Fruit fly (Drosophila melanogaster) S2 (cell line): ENCODE measurements around the gene CG1824.

Experiments
- CG8478 ChIP-seq: fragments of >200 bp; optimal IDR thresholded peaks from 2 replicates; lab custom pipeline; 2018
- CTCF ChIP-seq, 2 experiments: fragments of >200 bp; optimal IDR thresholded peaks; 2 replicates each; lab custom pipeline; 2018

CG1824 gene

DNA sequence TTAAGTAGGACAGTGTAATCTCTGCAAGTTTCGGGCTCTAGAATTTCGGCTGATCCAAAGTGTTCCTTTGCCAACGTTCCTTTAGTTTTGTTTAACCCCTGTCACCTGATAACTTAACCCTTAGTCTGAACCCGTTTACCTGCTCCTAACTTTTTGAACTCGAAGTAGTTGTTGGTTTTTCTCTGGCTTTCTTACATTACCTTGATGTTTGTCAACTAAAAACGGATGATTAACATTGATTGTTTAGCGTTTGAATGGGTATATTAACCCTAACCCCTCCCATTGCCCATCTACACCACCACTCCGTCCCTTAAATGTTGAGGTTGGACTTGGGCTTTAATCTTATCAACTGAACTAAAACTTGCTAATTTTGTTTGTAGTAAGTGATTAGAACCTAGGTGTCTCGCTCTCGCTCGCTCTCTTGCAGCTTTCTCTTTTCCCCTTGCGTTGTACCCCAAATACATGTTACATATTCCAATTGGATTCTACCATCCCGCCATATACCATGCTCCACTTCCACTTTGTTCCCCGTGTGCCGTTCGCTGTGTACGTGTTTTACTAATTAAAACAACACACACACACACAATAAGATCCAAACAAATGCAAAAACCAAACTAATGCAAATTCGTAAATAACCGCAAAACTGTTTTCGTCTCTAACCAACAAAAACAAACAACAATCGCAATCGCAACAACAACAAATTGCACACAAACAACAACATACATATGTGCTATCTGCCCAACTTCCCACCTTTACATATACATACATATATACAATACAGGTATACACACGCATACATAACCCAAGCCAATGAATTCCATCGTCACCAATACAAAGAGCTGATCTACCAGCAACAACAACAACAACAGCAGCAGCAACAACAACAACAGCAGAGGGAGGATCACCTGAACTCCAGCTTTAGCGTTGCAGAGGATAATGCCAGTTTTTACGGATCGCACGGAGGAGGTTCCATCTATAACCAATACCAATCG is 5.7 kb upstream of the CG1824 start:
- TF ChIP-seq CTCF (optimal IDR thresholded peaks at IDR 0.05; lab: Kevin White, UChicago) (no peak), CG8478 (lab: Kevin White, UChicago) (no peak)

DNA sequence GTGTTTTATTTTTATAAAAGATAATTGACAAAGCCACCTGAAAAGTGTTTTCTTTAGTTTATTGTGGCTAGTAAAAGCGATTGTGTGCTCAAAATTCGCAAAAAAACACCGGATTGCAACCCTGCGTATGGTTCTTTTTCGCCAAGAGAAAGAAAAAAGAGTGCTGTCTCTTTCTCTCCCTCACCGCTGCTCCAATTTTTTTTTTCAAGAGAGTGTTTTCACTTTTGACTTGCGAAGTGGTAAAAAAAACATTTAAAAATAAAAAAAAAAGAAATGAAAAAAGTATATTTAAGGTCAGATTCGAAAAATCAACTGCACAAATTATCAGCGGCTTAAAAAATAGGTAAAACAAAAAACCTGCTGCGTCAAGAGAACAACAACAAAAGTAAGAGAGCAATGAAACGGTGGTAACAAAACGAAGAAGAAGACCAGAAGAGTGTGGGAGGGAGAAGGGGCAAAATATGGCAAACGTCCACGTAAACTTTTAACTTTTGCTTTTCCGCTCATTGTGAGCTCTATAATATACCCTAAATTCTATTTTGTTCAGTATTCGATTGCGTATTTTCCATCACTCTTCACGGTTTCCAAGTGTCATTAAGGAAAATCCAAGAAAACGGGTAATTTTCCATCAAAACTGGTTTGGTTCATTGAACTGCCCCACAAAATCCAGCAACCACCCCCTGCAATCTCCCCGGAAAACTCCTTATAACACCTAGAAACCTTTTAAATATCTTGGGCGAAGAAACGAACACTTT is 1.1 kb upstream of the CG1824 start:
- TF ChIP-seq CG8478 (lab: Kevin White, UChicago): no peak
- TF ChIP-seq CTCF (optimal IDR thresholded peaks at IDR 0.05; lab: Kevin White, UChicago): no peak

DNA sequence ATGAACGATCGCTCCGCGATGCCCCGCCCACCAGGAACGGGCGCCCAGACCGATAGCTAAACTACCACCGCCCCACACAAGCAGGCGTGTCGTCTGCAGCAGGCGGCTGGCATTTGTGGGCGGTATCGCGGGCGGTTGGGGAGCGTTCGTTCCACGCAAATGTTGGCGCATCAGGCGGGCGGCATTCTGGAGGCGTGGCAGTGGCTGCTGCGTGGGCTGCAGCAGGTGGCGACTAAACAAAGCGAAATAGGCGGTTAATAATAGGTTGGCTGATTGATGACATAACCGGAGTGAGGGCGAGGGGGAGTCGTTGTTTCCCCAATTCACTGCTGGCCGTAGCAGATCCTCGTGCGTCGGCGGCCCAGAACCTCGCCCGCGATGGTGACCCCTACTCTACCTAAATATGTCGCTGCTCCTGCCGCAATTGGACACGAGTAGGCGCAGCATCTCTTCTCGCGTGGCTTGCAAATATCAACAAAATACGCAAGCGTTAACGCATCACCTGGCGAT is 269 bp downstream of the CG1824 start:
- no peak for TF ChIP-seq CTCF (optimal IDR thresholded peaks at IDR 0.05; lab: Kevin White, UChicago)
- no peak for TF ChIP-seq CG8478 (lab: Kevin White, UChicago)

DNA sequence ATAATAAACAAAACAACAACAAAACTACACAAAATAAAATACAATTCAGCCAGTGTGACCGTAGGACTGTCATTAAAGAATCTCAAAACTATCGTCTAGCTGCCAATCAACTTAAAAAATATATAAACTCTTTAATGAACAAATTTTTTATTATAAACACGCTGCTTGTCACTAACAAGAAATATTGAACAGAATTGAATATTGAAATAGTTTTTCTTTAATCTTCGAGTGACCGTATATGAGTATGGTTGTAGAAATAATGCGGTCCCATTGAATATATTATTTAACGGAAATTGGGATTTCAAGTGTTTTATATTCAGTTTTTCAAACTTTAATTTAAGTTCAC is 3.3 kb downstream of the CG1824 start, which contains the start of gene LIMK1:
TSS of gene LIMK1 (minus strand) at position 73 of the 346 bp plus-strand sequence.
- no peak for TF ChIP-seq CG8478 (lab: Kevin White, UChicago)
- no peak for TF ChIP-seq CTCF (optimal IDR thresholded peaks at IDR 0.05; lab: Kevin White, UChicago)

DNA sequence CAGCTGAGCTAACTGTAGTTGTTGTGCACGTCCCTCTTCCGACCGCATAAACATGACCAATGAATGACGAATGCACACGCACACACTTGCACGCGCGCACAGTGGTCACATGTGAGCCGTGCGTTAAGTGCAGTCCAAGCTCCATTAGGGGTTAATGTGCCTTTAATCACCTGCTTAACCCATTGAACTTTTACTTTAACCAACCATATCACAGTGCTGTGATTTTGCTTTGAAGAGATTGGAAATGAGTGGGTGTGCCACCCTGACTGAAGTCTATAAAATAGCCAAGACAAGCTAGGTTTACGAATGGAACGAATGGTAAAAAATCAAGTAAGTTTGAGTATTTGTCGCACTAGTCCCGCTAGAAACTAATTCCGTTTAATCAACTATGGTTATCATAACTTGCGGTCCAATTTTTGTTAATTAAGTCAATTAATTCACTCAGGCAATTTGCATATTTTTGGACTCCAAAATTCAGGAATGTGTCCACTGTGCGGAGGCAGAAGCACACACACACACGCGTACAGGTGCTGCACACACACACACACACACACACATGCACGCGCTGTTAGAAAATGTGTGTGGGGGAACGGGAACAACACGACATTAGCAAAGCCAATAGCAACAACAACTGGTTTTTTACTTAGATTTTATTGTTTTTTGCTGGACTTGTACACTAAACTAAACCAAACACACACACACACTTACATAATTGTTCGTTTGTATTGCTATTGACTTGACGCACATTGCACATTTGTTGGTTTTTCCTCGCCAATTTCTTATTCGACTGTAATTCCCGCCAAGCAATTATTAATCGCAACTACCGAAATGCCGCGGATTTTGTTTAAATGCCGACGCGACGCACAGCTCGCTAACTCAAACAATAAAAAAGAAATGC is 4.0 kb downstream of the CG1824 start:
- TF ChIP-seq CG8478 (lab: Kevin White, UChicago): no peak

DNA sequence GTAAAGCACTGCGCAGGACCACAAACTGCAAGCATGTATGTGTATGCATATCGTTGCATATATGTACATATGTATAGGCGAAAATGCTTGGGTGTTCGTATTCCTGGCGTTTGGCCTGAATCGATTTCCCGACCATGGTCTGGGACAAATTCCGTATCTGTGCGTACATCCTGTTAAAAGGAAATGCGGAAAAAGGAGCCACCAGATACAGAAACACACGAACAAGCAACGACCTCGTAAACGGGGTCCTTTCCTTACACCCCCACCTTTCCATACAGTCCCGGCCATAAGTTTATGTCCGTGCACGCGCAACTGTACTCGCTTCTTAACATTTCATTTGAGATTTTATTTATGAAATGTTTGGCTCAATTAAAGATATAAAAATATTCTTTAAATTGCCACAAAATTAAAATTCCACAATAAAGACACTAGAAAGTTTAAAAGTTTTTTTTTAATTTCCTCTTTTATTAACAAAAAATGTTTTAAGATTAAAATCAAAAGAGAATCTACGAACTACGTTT is 11.5 kb downstream of the CG1824 start:
- TF ChIP-seq CTCF (optimal IDR thresholded peaks at IDR 0.05; lab: Kevin White, UChicago): no peak
- no peak for TF ChIP-seq CG8478 (lab: Kevin White, UChicago)

DNA sequence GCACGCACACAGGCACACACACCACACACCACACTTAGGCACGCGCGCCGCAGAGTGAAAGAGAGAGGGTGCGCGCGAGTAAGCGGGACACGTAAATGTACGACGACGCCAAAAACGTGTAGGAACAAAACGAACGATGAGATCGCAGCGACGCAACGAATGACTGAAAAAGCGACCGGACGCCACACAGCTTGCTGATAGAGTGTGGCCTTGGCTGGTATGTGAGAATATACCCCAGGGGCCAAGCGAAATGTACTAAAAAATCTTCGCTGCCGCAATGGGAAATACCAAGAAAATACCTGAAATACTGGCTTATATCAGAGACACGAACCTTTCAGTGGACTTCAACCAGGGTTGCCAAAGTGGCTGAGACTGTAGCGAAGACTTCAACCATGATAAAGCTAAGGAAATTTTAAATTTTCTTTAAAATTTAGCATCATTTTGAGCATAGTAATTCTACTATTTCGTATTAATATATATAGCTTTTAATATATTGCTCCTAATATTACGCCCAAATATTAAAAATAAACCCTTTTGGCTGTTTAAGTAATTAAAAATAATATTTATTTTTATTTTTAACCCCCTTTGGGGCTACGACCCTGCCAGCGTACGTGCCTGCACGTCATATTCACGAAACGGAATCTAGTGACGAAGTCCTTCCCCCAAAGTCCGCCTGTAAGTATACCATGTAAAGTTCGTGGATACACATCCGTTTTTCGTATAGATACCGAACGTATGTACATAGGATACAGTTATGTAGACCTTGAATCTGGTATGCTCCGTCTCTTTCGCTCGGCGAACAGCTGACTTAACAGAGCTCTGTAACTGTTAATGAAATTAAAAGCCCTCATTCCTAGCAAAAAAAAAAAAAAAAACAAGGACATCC is 12.2 kb downstream of the CG1824 start, which contains the start of gene Pits:
TSS of gene Pits (minus strand) at position 210 of the 886 bp plus-strand sequence.
- TF ChIP-seq CTCF (optimal IDR thresholded peaks at IDR 0.05; lab: Kevin White, UChicago): peak; percentile 63 to 73
- no peak for TF ChIP-seq CG8478 (lab: Kevin White, UChicago)

DNA sequence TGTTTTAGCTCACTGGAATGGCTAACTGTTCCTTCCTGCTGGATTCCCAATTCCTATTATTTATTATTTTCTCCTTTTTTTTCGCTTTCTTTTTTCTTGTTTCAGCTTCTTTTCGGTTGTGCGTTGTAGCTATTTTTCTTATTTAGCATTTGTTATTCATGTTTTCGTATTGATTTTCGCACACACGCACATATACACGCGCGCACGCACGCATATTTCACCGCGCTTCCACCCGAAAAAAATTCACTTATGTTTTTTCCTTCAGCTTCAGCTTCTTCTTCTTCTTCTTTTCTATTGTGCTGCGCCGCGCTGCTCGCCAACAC is 12.8 kb downstream of the CG1824 start:
- no peak for TF ChIP-seq CTCF (optimal IDR thresholded peaks at IDR 0.05; lab: Kevin White, UChicago)
- no peak for TF ChIP-seq CG8478 (lab: Kevin White, UChicago)

DNA sequence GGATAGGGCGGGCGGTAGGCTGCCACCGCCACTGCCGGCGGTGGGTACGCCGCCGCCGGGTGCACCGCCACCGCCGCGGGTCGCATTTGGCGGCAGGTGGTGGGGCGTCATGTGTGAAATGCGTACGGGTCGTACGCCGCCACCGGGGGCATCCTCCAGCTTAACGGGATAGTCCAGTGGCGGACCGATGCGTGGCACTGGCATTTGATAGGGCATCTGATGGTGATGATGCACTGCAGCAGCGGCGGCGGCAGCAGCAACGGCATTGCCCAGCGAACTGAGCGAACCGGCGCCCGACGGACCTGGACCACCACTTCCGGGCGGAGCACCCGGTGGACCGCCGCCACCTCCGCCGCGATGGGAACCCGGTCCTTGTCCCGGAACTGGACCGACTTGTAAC is 13.5 kb downstream of the CG1824 start:
- TF ChIP-seq CTCF (optimal IDR thresholded peaks at IDR 0.05; lab: Kevin White, UChicago) (no peak), CG8478 (lab: Kevin White, UChicago) (no peak)

DNA sequence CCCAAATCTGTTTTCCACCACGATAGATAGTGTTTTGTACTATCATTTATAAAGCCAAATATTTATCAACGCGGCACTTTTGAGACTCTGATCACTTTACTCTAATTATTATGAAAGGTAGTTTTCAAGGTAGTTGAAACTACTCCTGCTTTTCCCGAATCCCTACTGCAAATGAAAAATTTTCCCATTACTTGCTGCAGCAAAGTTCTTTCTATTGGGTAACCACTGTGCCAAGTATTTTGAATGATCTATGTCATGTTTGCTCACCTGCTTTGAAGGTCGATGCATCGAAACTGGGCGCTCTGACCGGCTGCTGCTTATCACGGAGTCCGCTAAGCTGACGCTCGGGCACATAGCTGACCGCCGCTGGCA is 14.1 kb downstream of the CG1824 start:
- TF ChIP-seq CG8478 (lab: Kevin White, UChicago) (no peak), CTCF (optimal IDR thresholded peaks at IDR 0.05; lab: Kevin White, UChicago) (no peak)

DNA sequence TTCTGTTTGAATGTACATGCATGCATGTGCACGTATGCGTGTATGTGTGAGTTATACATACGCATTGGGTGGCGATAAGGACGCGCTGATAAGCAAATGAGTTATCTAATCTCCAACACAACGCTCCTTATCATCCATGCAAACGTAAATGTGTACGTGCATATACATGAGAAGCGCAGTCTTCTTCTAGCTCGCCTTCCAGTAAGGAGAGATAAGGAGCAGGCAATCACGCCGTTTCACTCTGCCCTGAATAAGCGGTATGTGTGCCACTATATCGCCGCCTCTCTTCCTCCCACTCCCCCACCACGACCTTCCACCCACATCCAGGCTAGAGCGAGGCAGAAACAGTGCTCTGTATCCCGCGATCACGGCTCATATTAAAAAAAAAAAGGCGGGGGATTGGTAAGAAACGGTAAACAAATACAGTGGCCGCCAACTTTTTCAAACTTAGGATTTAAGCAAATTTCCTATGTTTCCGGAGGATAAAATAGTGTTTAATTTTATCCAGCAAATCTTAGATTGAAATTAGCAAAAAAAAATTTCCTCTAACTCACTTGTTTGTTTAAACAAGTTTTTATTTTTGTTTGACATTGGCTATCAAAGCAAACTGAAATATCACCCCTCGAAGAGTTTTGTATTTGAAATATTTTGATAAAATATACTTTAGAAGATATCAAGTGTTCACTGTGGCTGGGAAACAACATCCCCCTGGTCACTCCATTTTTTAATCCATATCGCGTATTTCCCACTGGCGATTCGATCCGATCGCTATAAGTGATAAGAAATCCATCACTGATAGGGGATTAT is 14.7 kb downstream of the CG1824 start:
- TF ChIP-seq CTCF (optimal IDR thresholded peaks at IDR 0.05; lab: Kevin White, UChicago) (no peak), CG8478 (lab: Kevin White, UChicago) (no peak)

DNA sequence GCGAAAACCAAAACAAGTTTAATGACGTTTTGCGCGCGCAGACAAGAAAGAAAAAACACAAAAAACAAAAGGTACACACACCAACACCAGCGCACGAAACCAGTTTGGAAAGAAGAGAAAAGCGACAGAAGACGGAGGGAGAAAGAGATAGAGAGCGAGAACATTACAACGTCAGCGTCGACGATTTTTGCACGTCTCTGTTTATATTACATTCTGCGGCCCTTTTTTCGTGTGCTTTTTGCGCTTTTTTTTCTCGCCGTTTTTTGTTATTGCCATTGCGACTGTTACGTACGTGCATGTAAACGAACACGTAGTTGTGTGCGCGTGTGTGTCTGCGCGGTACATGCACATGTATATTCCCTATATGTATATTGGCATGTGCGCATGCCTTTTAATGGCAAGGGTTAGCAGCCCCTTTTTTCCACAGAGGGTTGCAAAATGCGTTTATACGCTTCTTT is 15.4 kb downstream of the CG1824 start:
- TF ChIP-seq CTCF (optimal IDR thresholded peaks at IDR 0.05; lab: Kevin White, UChicago) (no peak), CG8478 (lab: Kevin White, UChicago) (no peak)
